Fruit fly (Drosophila melanogaster) whole organism, prepupa: ENCODE results near the gene Nelf-E.

ENCODE experiments used
- Blimp-1 ChIP-seq: fragments of 200-800 bp; sonication (Bioruptor generic); optimal IDR thresholded peaks from 3 replicates; lab custom pipeline; 2017; ENCODE audit warnings: missing biosample characterization, missing genetic modification characterization, mild to moderate bottlenecking, moderate library complexity, missing genetic modification reagents
- CG11294 ChIP-seq: fragments of 200-800 bp; sonication (Bioruptor generic); IDR thresholded peaks from 2 replicates; pipeline ENCODE4 v1.3.6; 2022; ENCODE audit warnings: missing biosample characterization, missing genetic modification characterization
- CG3032 ChIP-seq: fragments of 200-800 bp; optimal IDR thresholded peaks from 2 replicates; lab custom pipeline; 2019; ENCODE audit warnings: missing biosample characterization, mild to moderate bottlenecking, missing genetic modification characterization, moderate library complexity
- CG6163 ChIP-seq: fragments of 200-800 bp; sonication (Bioruptor generic); IDR thresholded peaks from 3 replicates; pipeline ENCODE4 v1.3.6; 2022; ENCODE audit warnings: missing biosample characterization, missing genetic modification characterization
- CG6854 ChIP-seq: fragments of 200-800 bp; sonication (Bioruptor generic); optimal IDR thresholded peaks from 2 replicates; lab custom pipeline; 2017; ENCODE audit warnings: missing biosample characterization, mild to moderate bottlenecking, missing genetic modification characterization
- CG9139 ChIP-seq: fragments of 200-800 bp; sonication (Bioruptor generic); optimal IDR thresholded peaks from 3 replicates; lab custom pipeline; 2017; ENCODE audit warnings: missing biosample characterization, mild to moderate bottlenecking, missing genetic modification characterization
- Eip75B ChIP-seq: fragments of 200-800 bp; sonication (Bioruptor generic); optimal IDR thresholded peaks from 3 replicates; lab custom pipeline; 2016; ENCODE audit warnings: missing biosample characterization, missing genetic modification characterization
- Gug ChIP-seq: fragments of 200-800 bp; sonication (Bioruptor generic); IDR thresholded peaks from 2 replicates; pipeline ENCODE4 v1.3.6; 2022; ENCODE audit warnings: missing biosample characterization, missing genetic modification characterization
- Lpt ChIP-seq: fragments of 200-800 bp; sonication (Bioruptor generic); optimal IDR thresholded peaks from 3 replicates; lab custom pipeline; 2016; ENCODE audit warnings: missing biosample characterization, missing genetic modification characterization
- Smox ChIP-seq: fragments of 200-800 bp; sonication (Bioruptor generic); optimal IDR thresholded peaks from 3 replicates; lab custom pipeline; 2016; ENCODE audit warnings: missing biosample characterization, missing genetic modification characterization
- Sox102F ChIP-seq: fragments of 200-800 bp; sonication (Bioruptor generic); optimal IDR thresholded peaks from 2 replicates; lab custom pipeline; 2016; ENCODE audit warnings: missing biosample characterization, mild to moderate bottlenecking, missing genetic modification characterization
- topi ChIP-seq: fragments of 200-800 bp; sonication (Bioruptor generic); optimal IDR thresholded peaks from 3 replicates; lab custom pipeline; 2016; ENCODE audit warnings: missing biosample characterization, missing genetic modification characterization
- vri ChIP-seq: fragments of 200-800 bp; sonication (Bioruptor generic); optimal IDR thresholded peaks from 3 replicates; lab custom pipeline; 2016; ENCODE audit warnings: missing biosample characterization, mild to moderate bottlenecking, missing genetic modification characterization

- no peak for TF ChIP-seq CG11294 (GFP tag; lab: Robert Waterston, UW)
- TF ChIP-seq vri, result peak; percentile 48
- TF ChIP-seq Smox (GFP tag; lab: Kevin White, UChicago), result peak; percentile 7
- TF ChIP-seq Sox102F (GFP tag; lab: Kevin White, UChicago), result peak; percentile 6
- no peak for TF ChIP-seq CG9139
- TF ChIP-seq Lpt, result no peak
- no peak for TF ChIP-seq CG6854 (GFP tag; lab: Kevin White, UChicago)
- TF ChIP-seq Blimp-1, result peak; percentile 19
- TF ChIP-seq topi (GFP tag; lab: Kevin White, UChicago), result no peak
- peak; percentile 41 for TF ChIP-seq Eip75B (GFP tag; lab: Kevin White, UChicago)
- TF ChIP-seq CG6163, result 0 out of 3 replicates have a peak, but pooled peaks have one; percentile 22
- 0 out of 2 replicates have a peak, but pooled peaks have one; percentile 15 for TF ChIP-seq Gug (GFP tag; lab: Robert Waterston, UW)
- TF ChIP-seq CG3032 (tag; lab: Kevin White, UChicago), result no peak
Observed at dm6 chr3L:8603880-8604692, 3.4 kb upstream of the Nelf-E start, which contains the start of the genes CG5989 and CG6282.
